Worm (Caenorhabditis elegans): Measurements from ENCODE around the gene ekl-6.

Gene ekl-6

ce11 chrIII:10108995-10109394 lies 44.8 kb downstream of the ekl-6 start, which contains the start of gene T16H12.9:
TSS of gene T16H12.9 (plus strand) at chrIII:10109295.
- TF ChIP-seq snpc-4 (GFP tag; optimal IDR thresholded peaks at IDR 0.05) (no peak), snpc-4 (tag; optimal IDR thresholded peaks at IDR 0.05) (no peak)

DNA sequence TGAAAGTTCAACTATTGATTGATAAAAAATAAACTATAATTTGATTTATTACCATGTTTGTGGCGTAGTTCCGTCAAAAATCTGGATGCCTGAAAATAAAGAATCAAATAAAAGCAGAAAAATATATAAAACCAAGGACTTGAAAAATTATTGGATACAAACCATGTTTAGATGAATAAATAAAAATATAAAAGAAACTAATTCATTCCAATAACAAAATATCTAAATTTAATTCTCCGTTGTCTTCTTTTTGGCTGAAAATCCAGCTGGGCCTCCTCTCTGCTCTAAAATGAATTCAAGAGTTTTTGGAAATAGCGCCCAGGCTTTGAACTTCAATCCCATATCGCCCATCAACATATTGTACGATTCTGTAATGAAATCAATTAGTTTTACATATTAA lies 48.8 kb downstream of the ekl-6 start, which contains the start of gene vps-29:
Gene vps-29 (minus strand): TSS at position 101 of the 400 bp plus-strand sequence.
- TF ChIP-seq unc-62 (GFP tag; optimal IDR thresholded peaks at IDR 0.05), result no peak
- no peak for TF ChIP-seq ztf-26 (tag; optimal IDR thresholded peaks at IDR 0.05)
- TF ChIP-seq ama-1 (optimal IDR thresholded peaks at IDR 0.05), result no peak
- TF ChIP-seq ama-1 (GFP tag; optimal IDR thresholded peaks at IDR 0.05), result no peak
- TF ChIP-seq ztf-3 (GFP tag; optimal IDR thresholded peaks at IDR 0.05), result no peak
- no peak for TF ChIP-seq lag-1 (GFP tag; IDR thresholded peaks at IDR 0.05)
- no peak for TF ChIP-seq B0035.1 (tag; optimal IDR thresholded peaks at IDR 0.05)
- no peak for TF ChIP-seq ceh-40 (GFP tag; IDR thresholded peaks at IDR 0.05)
- TF ChIP-seq repo-1 (tag; optimal IDR thresholded peaks at IDR 0.05), result no peak
- TF ChIP-seq mel-28 (tag; optimal IDR thresholded peaks at IDR 0.05; ENCODE audit: borderline replicate concordance), result no peak
- TF ChIP-seq gei-17 (GFP tag; optimal IDR thresholded peaks at IDR 0.05), result no peak
- no peak for TF ChIP-seq mcd-1 (GFP tag; IDR thresholded peaks at IDR 0.05)
- no peak for TF ChIP-seq lsl-1 (GFP tag; optimal IDR thresholded peaks at IDR 0.05)
- TF ChIP-seq aptf-3 (GFP tag; IDR thresholded peaks at IDR 0.05), result no peak

DNA sequence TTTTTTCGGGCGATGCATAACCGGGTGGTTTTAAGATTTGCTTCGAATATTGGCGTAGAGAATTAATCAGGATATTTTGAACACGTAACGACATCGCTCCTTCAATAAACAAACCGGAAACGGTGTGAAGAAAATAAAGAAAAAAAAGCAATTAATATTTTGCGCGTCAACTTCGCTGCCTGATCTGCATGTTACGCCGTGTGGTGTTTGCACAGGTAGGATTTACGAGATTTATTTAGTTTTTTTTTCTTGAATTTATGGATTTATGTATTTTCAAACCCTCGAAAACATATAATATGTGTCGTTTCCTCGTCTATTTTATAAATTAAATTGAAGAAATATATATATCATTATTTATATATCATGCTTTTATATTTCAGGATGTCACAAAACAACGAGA lies 50.5 kb downstream of the ekl-6 start, which contains the start of the genes ZK1128.1 and mett-10:
Gene ZK1128.1 (minus strand): TSS at position 99 of the 400 bp plus-strand sequence.
Gene mett-10 (plus strand): TSS at position 375 of the 400 bp plus-strand sequence.
- TF ChIP-seq somi-1 (GFP tag; optimal IDR thresholded peaks at IDR 0.05) (no peak), nfyb-1 (GFP tag; IDR thresholded peaks at IDR 0.05) (no peak)

All from whole organism, young adult.